Fruit fly (Drosophila melanogaster): ENCODE results near the gene Vps16B.

- TF ChIP-seq fru (GFP tag; optimal IDR thresholded peaks at IDR 0.05): no peak
- no peak for TF ChIP-seq Hr78 (GFP tag; optimal IDR thresholded peaks at IDR 0.05)
Measured at dm6 chr3R:29806682-29807393, 9.4 kb downstream of the Vps16B start, which contains the start of the genes ca and ncd.
